Worm (Caenorhabditis elegans) whole organism, midembryonic: Measurements from ENCODE around the gene inx-8.

Experiments used
- T22C8.4 ChIP-seq: fragments of 200-800 bp; sonication (Bioruptor generic); IDR thresholded peaks from 2 replicates; pipeline ENCODE4 v1.3.6; 2022; ENCODE audit warnings: missing genetic modification characterization, missing compliant biosample characterization
- cog-1 ChIP-seq: sonication (generic microtip); optimal IDR thresholded peaks from 2 replicates; lab custom pipeline; 2016; ENCODE audit warnings: missing genetic modification characterization, missing compliant biosample characterization
- flt-1 ChIP-seq: fragments of 200-800 bp; sonication (Bioruptor generic); IDR thresholded peaks from 2 replicates; pipeline ENCODE4 v1.3.6; 2022; ENCODE audit warnings: missing genetic modification characterization, missing compliant biosample characterization
- klf-2 ChIP-seq: fragments of 200-800 bp; sonication (Bioruptor generic); conservative IDR thresholded peaks from 2 replicates; pipeline ENCODE4 v1.3.6; 2022; ENCODE audit warnings: missing genetic modification reagents, missing genetic modification characterization, missing compliant biosample characterization
- med-1 ChIP-seq: sonication (generic microtip); optimal IDR thresholded peaks from 2 replicates; lab custom pipeline; 2017; ENCODE audit warnings: missing genetic modification characterization, mild to moderate bottlenecking, missing compliant biosample characterization, antibody characterized with exemption, missing genetic modification reagents; ENCODE audit not compliant: insufficient read depth
- ref-1 ChIP-seq: fragments of 200-800 bp; sonication (Bioruptor generic); conservative IDR thresholded peaks from 2 replicates; pipeline ENCODE4 v1.3.6; 2022; ENCODE audit warnings: missing genetic modification reagents, missing genetic modification characterization, missing compliant biosample characterization
- tab-1 ChIP-seq: fragments of 200-800 bp; sonication (Bioruptor generic); IDR thresholded peaks from 2 replicates; pipeline ENCODE4 v1.3.6; 2022; ENCODE audit warnings: missing genetic modification characterization, missing compliant biosample characterization
- ztf-23 ChIP-seq: fragments of 200-800 bp; sonication (Bioruptor generic); IDR thresholded peaks from 2 replicates; pipeline ENCODE4 v1.3.6; 2022; ENCODE audit warnings: missing genetic modification reagents, missing genetic modification characterization, missing compliant biosample characterization
- ztf-29 ChIP-seq: fragments of 200-800 bp; sonication (Bioruptor generic); IDR thresholded peaks from 2 replicates; pipeline ENCODE4 v1.3.6; 2022; ENCODE audit warnings: missing genetic modification reagents, missing genetic modification characterization, missing compliant biosample characterization

The inx-8 gene

DNA sequence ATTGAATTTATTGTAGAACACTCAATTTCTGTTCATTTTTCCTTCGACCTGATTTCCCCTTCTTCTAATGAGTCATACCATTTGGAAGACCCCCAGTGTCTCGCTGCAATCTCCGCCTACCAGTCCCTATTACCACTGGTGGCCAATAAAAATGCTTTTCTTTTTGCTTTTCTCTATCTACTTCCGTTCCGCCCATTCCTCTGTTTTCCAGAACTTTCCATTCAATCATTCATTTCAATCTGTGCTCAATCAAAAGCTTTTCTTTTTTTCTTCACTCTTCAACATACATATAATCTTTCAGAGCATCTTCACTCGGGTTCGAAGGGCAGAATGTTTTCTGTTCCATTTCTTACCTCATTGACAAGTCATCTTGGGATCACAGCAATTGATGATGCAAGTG lies at the start of gene inx-8:
TSS of gene inx-8 (plus strand) at position 301 of the 400 bp plus-strand sequence.
- TF ChIP-seq cog-1 (tag; lab: Kevin White, UChicago) = no peak
- TF ChIP-seq klf-2 (GFP tag; lab: Robert Waterston, UW) = no peak

DNA sequence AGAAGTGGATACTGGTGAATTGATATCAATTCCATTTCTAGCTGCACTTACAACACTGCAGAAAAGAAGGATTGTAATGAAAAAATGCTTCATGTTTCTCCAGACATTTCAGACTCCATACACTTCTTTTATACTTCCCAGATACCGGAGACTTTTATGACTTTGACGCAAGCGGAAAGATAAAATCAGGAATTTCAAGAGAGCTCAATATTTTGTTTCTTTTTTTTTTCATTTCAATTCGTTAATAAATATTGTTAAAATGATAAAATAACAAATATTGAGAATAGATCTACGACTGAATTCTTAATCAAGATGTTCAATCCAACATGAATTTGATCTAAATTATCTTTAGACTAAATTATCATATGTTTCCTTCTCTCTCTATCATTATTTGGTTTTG lies 48.2 kb upstream of the inx-8 start, which contains the start of gene lys-5:
TSS of gene lys-5 (minus strand) at position 101 of the 400 bp plus-strand sequence.
- TF ChIP-seq cog-1 (tag; lab: Kevin White, UChicago) (no peak), ztf-29 (GFP tag; lab: Robert Waterston, UW) (no peak)

ce11 chrIV:11627847-11628246 lies 45.8 kb upstream of the inx-8 start, which contains the start of gene lys-6:
TSS of gene lys-6 (minus strand) at chrIV:11627947.
- TF ChIP-seq cog-1 (tag; lab: Kevin White, UChicago) = no peak
- no peak for TF ChIP-seq med-1
- no peak for TF ChIP-seq tab-1
- TF ChIP-seq T22C8.4 (GFP tag; lab: Robert Waterston, UW) = no peak
- TF ChIP-seq ref-1 (GFP tag; lab: Robert Waterston, UW) = no peak
- TF ChIP-seq ztf-23 = no peak
- TF ChIP-seq flt-1 (GFP tag; lab: Robert Waterston, UW) = no peak
- no peak for TF ChIP-seq ztf-29 (GFP tag; lab: Robert Waterston, UW)
- no peak for TF ChIP-seq klf-2 (GFP tag; lab: Robert Waterston, UW)

DNA sequence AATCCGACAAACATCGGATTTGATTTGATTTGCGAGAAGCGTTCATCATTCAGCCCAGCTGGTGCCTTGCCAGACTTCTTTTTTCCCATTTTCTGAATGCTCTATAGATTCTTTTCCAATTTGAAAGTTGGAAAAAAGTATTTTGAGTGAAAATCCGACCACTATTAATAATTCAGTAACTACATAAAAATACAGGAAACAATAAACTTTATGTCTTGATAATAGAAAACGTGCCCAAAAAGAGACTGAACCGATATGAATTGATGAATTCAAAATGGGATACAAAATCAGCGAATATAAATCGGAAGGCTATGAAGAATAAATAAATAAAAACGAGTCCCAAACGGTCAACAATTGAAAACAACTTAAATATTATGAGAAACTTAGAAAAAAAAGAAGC lies 41.9 kb upstream of the inx-8 start, which contains the start of gene F58B3.4:
TSS of gene F58B3.4 (minus strand) at position 101 of the 400 bp plus-strand sequence.
- TF ChIP-seq flt-1 (GFP tag; lab: Robert Waterston, UW) (no peak), ztf-29 (GFP tag; lab: Robert Waterston, UW) (no peak), cog-1 (tag; lab: Kevin White, UChicago) (no peak), tab-1 (no peak)

- peak; percentile 81 for TF ChIP-seq flt-1 (GFP tag; lab: Robert Waterston, UW)
- peak; percentile 52; the same call in 1 of the 2 replicates for TF ChIP-seq ztf-23
- TF ChIP-seq ztf-29 (GFP tag; lab: Robert Waterston, UW) = no peak
These were observed 37.9 kb upstream of the inx-8 start, which contains the start of gene mars-1 for ce11 chrIV:11635437-11636408. TSS of gene mars-1 (minus strand) at chrIV:11635487.

DNA sequence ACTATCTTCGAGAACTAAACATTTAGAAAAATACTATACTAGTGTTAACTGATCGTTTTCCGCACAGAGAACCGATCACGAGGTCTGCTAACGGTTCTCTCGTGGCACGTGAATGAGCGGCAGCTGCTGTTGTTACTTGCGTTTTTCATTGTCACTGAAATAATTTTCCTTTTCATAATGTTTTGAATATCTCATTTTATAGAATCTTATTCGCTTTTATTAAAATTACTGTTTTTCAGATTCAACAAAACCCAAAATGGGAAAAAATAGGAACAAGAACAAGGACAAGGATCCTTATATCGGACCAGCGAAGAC lies 37.3 kb upstream of the inx-8 start, which contains the start of gene F58B3.6:
TSS of gene F58B3.6 (plus strand) at position 240 of the 315 bp plus-strand sequence.
- TF ChIP-seq med-1 = no peak
- no peak for TF ChIP-seq ref-1 (GFP tag; lab: Robert Waterston, UW)
- TF ChIP-seq cog-1 (tag; lab: Kevin White, UChicago) = no peak
- TF ChIP-seq T22C8.4 (GFP tag; lab: Robert Waterston, UW) = no peak
- no peak for TF ChIP-seq klf-2 (GFP tag; lab: Robert Waterston, UW)
- no peak for TF ChIP-seq flt-1 (GFP tag; lab: Robert Waterston, UW)
- no peak for TF ChIP-seq ztf-29 (GFP tag; lab: Robert Waterston, UW)
- TF ChIP-seq ztf-23 = no peak
- no peak for TF ChIP-seq tab-1

ce11 chrIV:11638016-11638415 lies 35.6 kb upstream of the inx-8 start, which contains the start of gene rbm-17:
TSS of gene rbm-17 (plus strand) at chrIV:11638316.
- no peak for TF ChIP-seq ztf-23
- no peak for TF ChIP-seq med-1
- TF ChIP-seq tab-1 = no peak
- no peak for TF ChIP-seq cog-1 (tag; lab: Kevin White, UChicago)
- no peak for TF ChIP-seq flt-1 (GFP tag; lab: Robert Waterston, UW)
- no peak for TF ChIP-seq klf-2 (GFP tag; lab: Robert Waterston, UW)
- TF ChIP-seq ztf-29 (GFP tag; lab: Robert Waterston, UW) = no peak
- no peak for TF ChIP-seq T22C8.4 (GFP tag; lab: Robert Waterston, UW)

- TF ChIP-seq ztf-29 (GFP tag; lab: Robert Waterston, UW) (no peak), ztf-23 (no peak), ref-1 (GFP tag; lab: Robert Waterston, UW) (no peak), tab-1 (no peak), med-1 (no peak), T22C8.4 (GFP tag; lab: Robert Waterston, UW) (no peak), cog-1 (tag; lab: Kevin White, UChicago) (no peak), klf-2 (GFP tag; lab: Robert Waterston, UW) (no peak), flt-1 (GFP tag; lab: Robert Waterston, UW) (no peak)
These were observed 32.7 kb upstream of the inx-8 start, which contains the start of gene ttr-50 for ce11 chrIV:11640915-11641314. TSS of gene ttr-50 (minus strand) at chrIV:11641015.

ce11 chrIV:11641802-11642201 lies 31.8 kb upstream of the inx-8 start, which contains the start of gene ZK809.1:
TSS of gene ZK809.1 (plus strand) at chrIV:11642102.
- TF ChIP-seq cog-1 (tag; lab: Kevin White, UChicago) (no peak), klf-2 (GFP tag; lab: Robert Waterston, UW) (no peak), flt-1 (GFP tag; lab: Robert Waterston, UW) (no peak), T22C8.4 (GFP tag; lab: Robert Waterston, UW) (no peak), ref-1 (GFP tag; lab: Robert Waterston, UW) (no peak), med-1 (no peak), tab-1 (no peak), ztf-29 (GFP tag; lab: Robert Waterston, UW) (no peak), ztf-23 (no peak)

DNA sequence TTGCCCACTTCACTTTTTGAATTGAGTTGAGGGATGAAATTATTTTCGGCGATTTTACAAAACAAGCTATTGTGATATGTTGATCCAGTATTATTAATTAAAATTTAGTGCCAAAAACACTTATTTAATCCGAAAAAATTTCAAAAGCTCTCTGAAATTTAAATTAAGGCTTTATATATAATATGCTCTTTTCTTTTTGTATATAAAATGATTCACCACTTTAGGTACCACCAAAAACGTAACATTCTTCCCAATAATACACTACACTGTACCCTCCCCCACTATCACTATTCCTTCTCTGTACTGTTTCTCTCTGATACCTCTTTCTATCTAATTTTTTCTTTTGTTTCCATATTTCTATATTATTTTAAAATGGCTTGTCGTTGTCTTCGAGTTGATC lies 29.8 kb upstream of the inx-8 start, which contains the start of gene prx-2:
TSS of gene prx-2 (plus strand) at position 301 of the 400 bp plus-strand sequence.
- TF ChIP-seq klf-2 (GFP tag; lab: Robert Waterston, UW) = no peak
- no peak for TF ChIP-seq med-1
- TF ChIP-seq ref-1 (GFP tag; lab: Robert Waterston, UW) = no peak
- no peak for TF ChIP-seq flt-1 (GFP tag; lab: Robert Waterston, UW)
- no peak for TF ChIP-seq cog-1 (tag; lab: Kevin White, UChicago)
- TF ChIP-seq tab-1 = no peak
- TF ChIP-seq T22C8.4 (GFP tag; lab: Robert Waterston, UW) = no peak
- no peak for TF ChIP-seq ztf-29 (GFP tag; lab: Robert Waterston, UW)
- TF ChIP-seq ztf-23 = no peak
